Fruit fly (Drosophila melanogaster) whole organism, larva: Measurements from ENCODE around the gene TyrRS.

Source experiments
- noc ChIP-seq: fragments of 200-800 bp; sonication (Bioruptor generic); optimal IDR thresholded peaks from 3 replicates; lab custom pipeline; 2019; ENCODE audit warnings: missing biosample characterization, mild to moderate bottlenecking, missing genetic modification characterization, moderate library complexity

Gene TyrRS

dm6 chr3L:16408609-16409439 is 10.3 kb downstream of the TyrRS start:
- TF ChIP-seq noc (tag; lab: Kevin White, UChicago) = no peak

dm6 chr3L:16407815-16408608 is 11.1 kb downstream of the TyrRS start:
- TF ChIP-seq noc (tag; lab: Kevin White, UChicago) = no peak

dm6 chr3L:16402253-16402652 is 16.8 kb downstream of the TyrRS start:
- TF ChIP-seq noc (tag; lab: Kevin White, UChicago) = no peak

dm6 chr3L:16400175-16400574 is 18.9 kb downstream of the TyrRS start, which contains the start of gene CG44836:
Gene CG44836 (minus strand): TSS chr3L:16400275.
- no peak for TF ChIP-seq noc (tag; lab: Kevin White, UChicago)

- TF ChIP-seq noc (tag; lab: Kevin White, UChicago) = no peak
Observed at dm6 chr3L:16394506-16394905, 24.6 kb downstream of the TyrRS start, which contains the start of gene Gagr. Gene Gagr (plus strand): TSS chr3L:16394586.

dm6 chr3L:16393700-16394099 is 25.4 kb downstream of the TyrRS start:
- TF ChIP-seq noc (tag; lab: Kevin White, UChicago) = no peak

dm6 chr3L:16392874-16393273 is 26.2 kb downstream of the TyrRS start:
- TF ChIP-seq noc (tag; lab: Kevin White, UChicago) = no peak

- TF ChIP-seq noc (tag; lab: Kevin White, UChicago) = peak; percentile 8
Observed at dm6 chr3L:16392203-16392800, 26.8 kb downstream of the TyrRS start.

dm6 chr3L:16391257-16391656 is 27.8 kb downstream of the TyrRS start:
- TF ChIP-seq noc (tag; lab: Kevin White, UChicago) = no peak

dm6 chr3L:16390793-16391192 is 28.3 kb downstream of the TyrRS start:
- no peak for TF ChIP-seq noc (tag; lab: Kevin White, UChicago)

dm6 chr3L:16385880-16386584 is 33.1 kb downstream of the TyrRS start, which contains the start of the genes Agpat3 and RAF2:
Gene Agpat3 (minus strand): TSS chr3L:16385957.
Gene RAF2 (plus strand): TSS chr3L:16386327.
- TF ChIP-seq noc (tag; lab: Kevin White, UChicago) = no peak

dm6 chr3L:16385252-16385879 is 33.7 kb downstream of the TyrRS start:
- TF ChIP-seq noc (tag; lab: Kevin White, UChicago) = peak; percentile 56

- TF ChIP-seq noc (tag; lab: Kevin White, UChicago) = no peak
Observed at dm6 chr3L:16384145-16384705, 34.9 kb downstream of the TyrRS start.

- no peak for TF ChIP-seq noc (tag; lab: Kevin White, UChicago)
Observed at dm6 chr3L:16383056-16383455, 36.0 kb downstream of the TyrRS start.
